Worm (Caenorhabditis elegans) whole organism, L1 larva: ENCODE measurements around the gene fat-7.

Source experiments
- C34B4.2 ChIP-seq: sonication (generic microtip); optimal IDR thresholded peaks from 2 replicates; lab custom pipeline; 2017; ENCODE audit warnings: mild to moderate bottlenecking, missing genetic modification characterization, missing compliant biosample characterization
- Y116A8C.19 ChIP-seq: sonication (generic microtip); optimal IDR thresholded peaks from 2 replicates; lab custom pipeline; 2016; ENCODE audit warnings: missing compliant biosample characterization, missing genetic modification characterization, borderline replicate concordance
- ceh-63 ChIP-seq: fragments of 200-800 bp; sonication (Bioruptor generic); optimal IDR thresholded peaks from 2 replicates; lab custom pipeline; 2018; ENCODE audit warnings: mild to moderate bottlenecking, missing genetic modification characterization, missing compliant biosample characterization
- dpl-1 ChIP-seq, 3 experiments: fragments of 150-350 bp in 2 of 3; sonication (generic microtip) in 1 of 3; optimal IDR thresholded peaks; 2 replicates each; lab custom pipeline; 2014 to 2017; ENCODE audit warnings: missing biosample characterization in 3 of 3, missing genetic modification characterization in 3 of 3, missing genetic modification reagents in 3 of 3
- efl-3 ChIP-seq: fragments of 200-800 bp; sonication (Bioruptor generic); optimal IDR thresholded peaks from 2 replicates; lab custom pipeline; 2018; ENCODE audit warnings: mild to moderate bottlenecking, missing genetic modification characterization, missing compliant biosample characterization
- elt-3 ChIP-seq, 6 experiments: fragments of 150-350 bp in 1 of 6; sonication (generic microtip); optimal IDR thresholded peaks; 2 replicates each; lab custom pipeline; 2017 to 2018; ENCODE audit warnings: missing biosample characterization in 6 of 6, missing genetic modification characterization in 6 of 6, inconsistent platforms in 1 of 6
- fkh-10 ChIP-seq: sonication (generic microtip); optimal IDR thresholded peaks from 2 replicates; lab custom pipeline; 2017; ENCODE audit warnings: missing biosample characterization, missing genetic modification reagents, missing genetic modification characterization
- fkh-8 ChIP-seq: sonication (generic microtip); optimal IDR thresholded peaks from 2 replicates; lab custom pipeline; 2016; ENCODE audit warnings: mild to moderate bottlenecking, missing genetic modification characterization, missing compliant biosample characterization
- fos-1 ChIP-seq: fragments of 150-350 bp; optimal IDR thresholded peaks from 2 replicates; lab custom pipeline; 2014; ENCODE audit warnings: missing biosample characterization, missing genetic modification characterization
- hpl-2 ChIP-seq: fragments of 150-350 bp; optimal IDR thresholded peaks from 2 replicates; lab custom pipeline; 2014; ENCODE audit warnings: missing biosample characterization, missing genetic modification reagents, missing genetic modification characterization
- isw-1 ChIP-seq: fragments of 200-800 bp; sonication (Bioruptor generic); IDR thresholded peaks from 2 replicates; pipeline ENCODE4 v1.3.6; 2022; ENCODE audit warnings: missing genetic modification characterization, missing compliant biosample characterization
- lin-14 ChIP-seq: fragments of 200-800 bp; sonication (Bioruptor generic); optimal IDR thresholded peaks from 2 replicates; lab custom pipeline; 2018; ENCODE audit warnings: mild to moderate bottlenecking, missing genetic modification characterization, moderate library complexity, missing compliant biosample characterization
- lir-3 ChIP-seq: sonication (generic microtip); optimal IDR thresholded peaks from 2 replicates; lab custom pipeline; 2016; ENCODE audit warnings: mild to moderate bottlenecking, missing genetic modification characterization, moderate library complexity, missing compliant biosample characterization; ENCODE audit not compliant: poor library complexity
- lsy-2 ChIP-seq, 2 experiments: fragments of 150-350 bp; optimal IDR thresholded peaks; 2 replicates each; lab custom pipeline; 2014; ENCODE audit warnings: missing biosample characterization in 2 of 2, missing genetic modification characterization in 2 of 2
- nhr-12 ChIP-seq: sonication (generic microtip); optimal IDR thresholded peaks from 2 replicates; lab custom pipeline; 2017; ENCODE audit warnings: missing biosample characterization, missing genetic modification characterization
- nhr-28 ChIP-seq: fragments of 150-350 bp; optimal IDR thresholded peaks from 2 replicates; lab custom pipeline; 2014; ENCODE audit warnings: missing biosample characterization, missing genetic modification characterization
- nhr-47 ChIP-seq: sonication (generic microtip); optimal IDR thresholded peaks from 2 replicates; lab custom pipeline; 2016; ENCODE audit warnings: mild to moderate bottlenecking, missing genetic modification characterization, moderate library complexity, missing compliant biosample characterization
- nhr-71 ChIP-seq: sonication (generic microtip); optimal IDR thresholded peaks from 2 replicates; lab custom pipeline; 2016; ENCODE audit warnings: mild to moderate bottlenecking, missing genetic modification characterization, moderate library complexity, missing compliant biosample characterization
- nhr-76 ChIP-seq: sonication (generic microtip); optimal IDR thresholded peaks from 2 replicates; lab custom pipeline; 2017; ENCODE audit warnings: missing biosample characterization, missing genetic modification characterization
- nhr-77 ChIP-seq: fragments of 150-350 bp; optimal IDR thresholded peaks from 2 replicates; lab custom pipeline; 2014; ENCODE audit warnings: missing biosample characterization, missing genetic modification characterization
- nhr-85 ChIP-seq: sonication (generic microtip); peaks from one replicate; lab custom pipeline; 2016; ENCODE audit warnings: missing genetic modification characterization, inconsistent platforms, missing compliant biosample characterization
- pax-3 ChIP-seq: fragments of 200-800 bp; sonication (Bioruptor generic); optimal IDR thresholded peaks from 2 replicates; lab custom pipeline; 2018; ENCODE audit warnings: mild to moderate bottlenecking, missing genetic modification characterization, moderate library complexity, missing compliant biosample characterization
- unc-98 ChIP-seq: fragments of 200-800 bp; sonication (Bioruptor generic); IDR thresholded peaks from 2 replicates; pipeline ENCODE4 v1.3.6; 2022; ENCODE audit warnings: missing genetic modification characterization, missing compliant biosample characterization
- ztf-11 ChIP-seq, 2 experiments: sonication (generic microtip); optimal IDR thresholded peaks; 2 replicates each; lab custom pipeline; 2016 to 2017; ENCODE audit warnings: missing genetic modification characterization in 2 of 2, missing biosample characterization in 1 of 2, missing compliant biosample characterization in 1 of 2

Gene fat-7

ce11 chrV:7110370-7110769, 42.6 kb downstream of the fat-7 start:
- TF ChIP-seq lin-14 (GFP tag; lab: Kevin White, UChicago) (peak; percentile 26), nhr-71 (tag; lab: Kevin White, UChicago) (no peak), nhr-85 (tag; lab: Kevin White, UChicago) (no peak), lir-3 (no peak), nhr-77 (tag; lab: Kevin White, UChicago) (no peak), nhr-28 (tag; lab: Kevin White, UChicago) (no peak), hpl-2 (GFP tag; lab: Kevin White, UChicago) (no peak), fkh-10 (GFP tag; lab: Kevin White, UChicago) (peak; percentile 55), Y116A8C.19 (tag; lab: Kevin White, UChicago) (no peak), efl-3 (GFP tag; lab: Kevin White, UChicago) (no peak)

- TF ChIP-seq ztf-11 (tag; optimal IDR thresholded peaks at IDR 0.05; lab: Kevin White, UChicago) (no peak), fkh-10 (GFP tag; lab: Kevin White, UChicago) (peak; percentile 60), lin-14 (GFP tag; lab: Kevin White, UChicago) (peak; percentile 44)
Measured at ce11 chrV:7106499-7107152, 46.3 kb downstream of the fat-7 start.

ce11 chrV:7103247-7103646, 49.7 kb downstream of the fat-7 start, which contains the start of gene odr-2:
TSS of gene odr-2 (plus strand) at chrV:7103547.
- TF ChIP-seq Y116A8C.19 (tag; lab: Kevin White, UChicago): no peak
- TF ChIP-seq nhr-47 (tag; lab: Kevin White, UChicago): no peak
- TF ChIP-seq elt-3 (tag; optimal IDR thresholded peaks at IDR 0.05; lab: Kevin White, UChicago): no peak
- no peak for TF ChIP-seq C34B4.2 (tag; lab: Kevin White, UChicago)
- TF ChIP-seq isw-1: no peak
- TF ChIP-seq unc-98 (GFP tag; lab: Robert Waterston, UW): no peak
- TF ChIP-seq pax-3 (tag; lab: Kevin White, UChicago): no peak
- no peak for TF ChIP-seq lsy-2 (tag; optimal IDR thresholded peaks at IDR 0.05; lab: Kevin White, UChicago)
- TF ChIP-seq ztf-11 (tag; optimal IDR thresholded peaks at IDR 0.05; lab: Kevin White, UChicago): no peak
- no peak for TF ChIP-seq nhr-85 (tag; lab: Kevin White, UChicago)
- no peak for TF ChIP-seq dpl-1 (GFP tag; optimal IDR thresholded peaks at IDR 0.05; lab: Kevin White, UChicago)
- no peak for TF ChIP-seq fkh-8 (tag; lab: Kevin White, UChicago)
- no peak for TF ChIP-seq nhr-12
- TF ChIP-seq nhr-76 (tag; lab: Kevin White, UChicago): no peak
- TF ChIP-seq ceh-63 (GFP tag; lab: Kevin White, UChicago): no peak
- TF ChIP-seq fos-1 (tag; lab: Kevin White, UChicago): no peak
- no peak for TF ChIP-seq lin-14 (GFP tag; lab: Kevin White, UChicago)
- no peak for TF ChIP-seq nhr-28 (tag; lab: Kevin White, UChicago)
- TF ChIP-seq fkh-10 (GFP tag; lab: Kevin White, UChicago): no peak
